Worm (Caenorhabditis elegans) whole organism, late embryonic: Measurements from ENCODE around the gene sna-2.

Experiments
- C08G9.2 ChIP-seq: sonication (generic microtip); optimal IDR thresholded peaks from 2 replicates; lab custom pipeline; 2016; ENCODE audit warnings: mild to moderate bottlenecking, missing genetic modification characterization, moderate library complexity, missing compliant biosample characterization
- K02D7.2 ChIP-seq: sonication (generic microtip); optimal IDR thresholded peaks from 2 replicates; lab custom pipeline; 2017; ENCODE audit warnings: mild to moderate bottlenecking, missing genetic modification characterization, missing compliant biosample characterization
- ama-1 ChIP-seq: fragments of 150-350 bp; optimal IDR thresholded peaks from 2 replicates; lab custom pipeline; 2014
- ceh-22 ChIP-seq: sonication (generic microtip); optimal IDR thresholded peaks from 2 replicates; lab custom pipeline; 2017; ENCODE audit warnings: missing biosample characterization, missing genetic modification characterization
- ets-4 ChIP-seq: sonication (generic microtip); optimal IDR thresholded peaks from 2 replicates; lab custom pipeline; 2016; ENCODE audit warnings: missing genetic modification characterization, missing compliant biosample characterization
- nfya-1 ChIP-seq: sonication (generic microtip); optimal IDR thresholded peaks from 2 replicates; lab custom pipeline; 2017; ENCODE audit warnings: missing genetic modification characterization, mild to moderate bottlenecking, missing compliant biosample characterization, antibody characterized with exemption, moderate library complexity
- pha-2 ChIP-seq: sonication (generic microtip); optimal IDR thresholded peaks from 2 replicates; lab custom pipeline; 2017; ENCODE audit warnings: mild to moderate bottlenecking, missing genetic modification characterization, missing compliant biosample characterization
- sox-4 ChIP-seq: sonication (generic microtip); optimal IDR thresholded peaks from 2 replicates; lab custom pipeline; 2017; ENCODE audit warnings: mild to moderate bottlenecking, missing genetic modification characterization, inconsistent platforms, missing compliant biosample characterization
- tbx-2 ChIP-seq: sonication (generic microtip); optimal IDR thresholded peaks from 2 replicates; lab custom pipeline; 2016; ENCODE audit warnings: missing genetic modification characterization, missing compliant biosample characterization
- unc-86 ChIP-seq: sonication (generic microtip); optimal IDR thresholded peaks from 2 replicates; lab custom pipeline; 2016; ENCODE audit warnings: missing genetic modification characterization, missing compliant biosample characterization

DNA sequence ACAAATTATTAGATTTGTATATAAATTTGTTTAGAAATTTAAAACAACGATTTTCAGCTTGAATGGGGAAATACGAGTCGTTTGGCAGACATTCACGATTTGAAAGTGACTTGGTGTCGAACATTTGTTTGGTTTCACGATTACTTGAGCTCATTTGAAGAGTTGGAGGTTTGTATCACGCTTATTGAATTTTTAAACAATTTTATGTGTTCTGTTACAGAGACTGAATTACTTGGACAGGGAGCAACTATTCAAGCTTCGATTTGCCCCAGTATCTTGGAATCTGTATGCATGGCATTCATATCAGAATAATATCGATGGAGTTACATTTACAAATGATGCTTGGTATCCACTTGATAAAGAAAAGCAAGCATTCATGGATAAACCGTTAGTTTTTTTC is 50.2 kb downstream of the sna-2 start:
- TF ChIP-seq ceh-22 (tag; lab: Kevin White, UChicago) (no peak), ama-1 (no peak), ets-4 (tag; lab: Kevin White, UChicago) (no peak), tbx-2 (tag; lab: Kevin White, UChicago) (no peak), K02D7.2 (tag; lab: Kevin White, UChicago) (no peak), pha-2 (tag; lab: Kevin White, UChicago) (no peak), nfya-1 (tag; lab: Kevin White, UChicago) (no peak), unc-86 (tag; lab: Kevin White, UChicago) (no peak), sox-4 (tag; lab: Kevin White, UChicago) (no peak), C08G9.2 (no peak)
